Fruit fly (Drosophila melanogaster) whole organism, embryonic: Measurements from ENCODE around the gene CG6933.

ENCODE experiments used
- Aef1 ChIP-seq: fragments of 200-800 bp; sonication (Bioruptor generic); IDR thresholded peaks from 3 replicates; pipeline ENCODE4 v1.3.6; 2022; ENCODE audit warnings: missing biosample characterization, missing genetic modification characterization
- Antp ChIP-seq: fragments of 200-800 bp; sonication (Bioruptor generic); optimal IDR thresholded peaks from 3 replicates; lab custom pipeline; 2016; ENCODE audit warnings: missing biosample characterization, missing genetic modification characterization
- BEAF-32 ChIP-seq: fragments of 200-800 bp; sonication (Bioruptor generic); optimal IDR thresholded peaks from 3 replicates; lab custom pipeline; 2017; ENCODE audit warnings: missing biosample characterization, missing genetic modification characterization, mild to moderate bottlenecking, moderate library complexity, missing genetic modification reagents
- Bdp1 ChIP-seq: fragments of 200-800 bp; sonication (Bioruptor generic); optimal IDR thresholded peaks from 3 replicates; lab custom pipeline; 2016; ENCODE audit warnings: missing biosample characterization, missing genetic modification characterization
- CG10979 ChIP-seq: fragments of 200-800 bp; sonication (Bioruptor generic); optimal IDR thresholded peaks from 2 replicates; lab custom pipeline; 2018; ENCODE audit warnings: missing biosample characterization, mild to moderate bottlenecking, missing genetic modification characterization, moderate library complexity
- CG14014 ChIP-seq: fragments of 200-800 bp; sonication (Bioruptor generic); IDR thresholded peaks from 2 replicates; pipeline ENCODE4 v1.3.6; 2022; ENCODE audit warnings: missing biosample characterization, missing genetic modification characterization
- CG1602 ChIP-seq: fragments of 200-800 bp; sonication (Bioruptor generic); optimal IDR thresholded peaks from 3 replicates; lab custom pipeline; 2016; ENCODE audit warnings: missing biosample characterization, missing genetic modification characterization
- CG16813 ChIP-seq: fragments of 200-800 bp; sonication (Bioruptor generic); IDR thresholded peaks from 3 replicates; pipeline ENCODE4 v1.3.6; 2022; ENCODE audit warnings: missing biosample characterization, missing genetic modification characterization; ENCODE audit not compliant: partially characterized antibody
- CG17328 ChIP-seq: fragments of 200-800 bp; sonication (Bioruptor generic); IDR thresholded peaks from 2 replicates; pipeline ENCODE4 v1.3.6; 2022; ENCODE audit warnings: missing biosample characterization, missing genetic modification characterization
- CG2678 ChIP-seq: fragments of 200-800 bp; sonication (Bioruptor generic); optimal IDR thresholded peaks from 3 replicates; lab custom pipeline; 2019; ENCODE audit warnings: missing biosample characterization, mild to moderate bottlenecking, missing genetic modification characterization, moderate library complexity
- CG2875 ChIP-seq: fragments of 200-800 bp; sonication (Bioruptor generic); optimal IDR thresholded peaks from 2 replicates; lab custom pipeline; 2017; ENCODE audit warnings: missing biosample characterization, mild to moderate bottlenecking, missing genetic modification characterization, missing genetic modification reagents
- CG34422 ChIP-seq: fragments of 200-800 bp; sonication (Bioruptor generic); IDR thresholded peaks from 3 replicates; pipeline ENCODE4 v1.3.6; 2022; ENCODE audit warnings: missing biosample characterization, missing genetic modification characterization
- CG3995 ChIP-seq: fragments of 200-800 bp; sonication (Bioruptor generic); optimal IDR thresholded peaks from 3 replicates; lab custom pipeline; 2016; ENCODE audit warnings: missing biosample characterization, missing genetic modification characterization
- CG4617 ChIP-seq: fragments of 200-800 bp; sonication (Bioruptor generic); optimal IDR thresholded peaks from 3 replicates; lab custom pipeline; 2016; ENCODE audit warnings: missing biosample characterization, missing genetic modification characterization, borderline replicate concordance
- CG6654 ChIP-seq: fragments of 200-800 bp; sonication (Bioruptor generic); optimal IDR thresholded peaks from 2 replicates; lab custom pipeline; 2017; ENCODE audit warnings: missing biosample characterization, mild to moderate bottlenecking, missing genetic modification characterization
- CG6791 ChIP-seq: fragments of 200-800 bp; sonication (Bioruptor generic); IDR thresholded peaks from 3 replicates; pipeline ENCODE4 v1.3.6; 2022; ENCODE audit warnings: missing biosample characterization, missing genetic modification characterization; ENCODE audit not compliant: partially characterized antibody
- CG6813 ChIP-seq: fragments of 200-800 bp; sonication (Bioruptor generic); optimal IDR thresholded peaks from 2 replicates; lab custom pipeline; 2017; ENCODE audit warnings: missing biosample characterization, missing genetic modification characterization, mild to moderate bottlenecking, moderate library complexity, missing genetic modification reagents
- CG8290 ChIP-seq, 3 experiments: fragments of 200-800 bp; sonication (Bioruptor generic); optimal IDR thresholded peaks; 2 replicates each; lab custom pipeline; 2016 to 2019; ENCODE audit warnings: missing biosample characterization in 3 of 3, missing genetic modification characterization in 3 of 3, mild to moderate bottlenecking in 2 of 3, moderate library complexity in 1 of 3
- CG9817 ChIP-seq: fragments of 200-800 bp; sonication (Bioruptor generic); optimal IDR thresholded peaks from 2 replicates; lab custom pipeline; 2018; ENCODE audit warnings: missing biosample characterization, mild to moderate bottlenecking, missing genetic modification characterization, moderate library complexity
- E2f1 ChIP-seq: fragments of 200-800 bp; sonication (Bioruptor generic); IDR thresholded peaks from 2 replicates; pipeline ENCODE4 v1.3.6; 2022; ENCODE audit warnings: missing biosample characterization, missing genetic modification characterization
- Fer1 ChIP-seq: fragments of 200-800 bp; sonication (Bioruptor generic); optimal IDR thresholded peaks from 2 replicates; lab custom pipeline; 2017; ENCODE audit warnings: missing biosample characterization, mild to moderate bottlenecking, missing genetic modification characterization
- H2.0 ChIP-seq: fragments of 200-800 bp; sonication (Bioruptor generic); IDR thresholded peaks from 2 replicates; pipeline ENCODE4 v1.3.6; 2022; ENCODE audit warnings: missing biosample characterization, missing genetic modification characterization
- HLHmδ ChIP-seq: fragments of 200-800 bp; sonication (Bioruptor generic); optimal IDR thresholded peaks from 2 replicates; lab custom pipeline; 2018; ENCODE audit warnings: missing biosample characterization, mild to moderate bottlenecking, missing genetic modification characterization, moderate library complexity
- Hand ChIP-seq: fragments of 200-800 bp; sonication (Bioruptor generic); optimal IDR thresholded peaks from 2 replicates; lab custom pipeline; 2017; ENCODE audit warnings: mild to moderate bottlenecking, missing biosample characterization, missing genetic modification reagents, missing genetic modification characterization
- Hmx ChIP-seq: fragments of 200-800 bp; sonication (Bioruptor generic); optimal IDR thresholded peaks from 2 replicates; lab custom pipeline; 2016; ENCODE audit warnings: missing biosample characterization, missing genetic modification characterization
- Hr51 ChIP-seq, 2 experiments: fragments of 200-800 bp; sonication (Bioruptor generic); optimal IDR thresholded peaks; 2 replicates in 1 of 2; 3 replicates in 1 of 2; lab custom pipeline; 2016 to 2018; ENCODE audit warnings: missing biosample characterization in 2 of 2, missing genetic modification characterization in 2 of 2, mild to moderate bottlenecking in 1 of 2, moderate library complexity in 1 of 2
- Hr78 ChIP-seq, 2 experiments: fragments of 200-800 bp in 1 of 2; fragments of >200 bp in 1 of 2; sonication (Bioruptor generic) in 1 of 2; optimal IDR thresholded peaks; 2 replicates each; lab custom pipeline; 2017 to 2019; ENCODE audit warnings: missing biosample characterization in 2 of 2, missing genetic modification characterization in 2 of 2, mild to moderate bottlenecking in 1 of 2, moderate library complexity in 1 of 2
- MESR4 ChIP-seq: fragments of 200-800 bp; sonication (Bioruptor generic); optimal IDR thresholded peaks from 2 replicates; lab custom pipeline; 2018; ENCODE audit warnings: missing biosample characterization, mild to moderate bottlenecking, missing genetic modification characterization, moderate library complexity
- Neu2 ChIP-seq: fragments of 200-800 bp; sonication (Bioruptor generic); optimal IDR thresholded peaks from 3 replicates; lab custom pipeline; 2016; ENCODE audit warnings: missing biosample characterization, missing genetic modification characterization, borderline replicate concordance
- Side ChIP-seq: fragments of 200-800 bp; sonication (Bioruptor generic); optimal IDR thresholded peaks from 2 replicates; lab custom pipeline; 2016; ENCODE audit warnings: missing biosample characterization, missing genetic modification characterization
- aop ChIP-seq: fragments of 200-800 bp; sonication (Bioruptor generic); IDR thresholded peaks from 2 replicates; pipeline ENCODE4 v1.3.6; 2022; ENCODE audit warnings: missing biosample characterization, missing genetic modification characterization
- ara ChIP-seq: fragments of 200-800 bp; sonication (Bioruptor generic); IDR thresholded peaks from 2 replicates; pipeline ENCODE4 v1.3.6; 2022; ENCODE audit warnings: missing biosample characterization, missing genetic modification characterization
- ase ChIP-seq: fragments of 200-800 bp; sonication (Bioruptor generic); IDR thresholded peaks from 3 replicates; pipeline ENCODE4 v1.3.6; 2022; ENCODE audit warnings: missing biosample characterization, missing genetic modification characterization
- bcd ChIP-seq: fragments of 200-800 bp; sonication (Bioruptor generic); optimal IDR thresholded peaks from 2 replicates; lab custom pipeline; 2017; ENCODE audit warnings: missing biosample characterization, mild to moderate bottlenecking, missing genetic modification characterization
- caup ChIP-seq: fragments of 200-800 bp; sonication (Bioruptor generic); optimal IDR thresholded peaks from 3 replicates; lab custom pipeline; 2017; ENCODE audit warnings: missing biosample characterization, mild to moderate bottlenecking, missing genetic modification characterization, moderate library complexity; ENCODE audit not compliant: severe bottlenecking
- chm ChIP-seq: fragments of 200-800 bp; sonication (Bioruptor generic); IDR thresholded peaks from 2 replicates; pipeline ENCODE4 v1.3.6; 2022; ENCODE audit warnings: missing biosample characterization, missing genetic modification characterization
- ci ChIP-seq: fragments of 200-800 bp; sonication (Bioruptor generic); IDR thresholded peaks from 3 replicates; pipeline ENCODE4 v1.3.6; 2022; ENCODE audit warnings: missing biosample characterization, missing genetic modification characterization
- danr ChIP-seq: fragments of 200-800 bp; sonication (Bioruptor generic); IDR thresholded peaks from 2 replicates; pipeline ENCODE4 v1.3.6; 2022; ENCODE audit warnings: missing biosample characterization, missing genetic modification characterization
- dpn ChIP-seq, 2 experiments: fragments of 200-800 bp; sonication (Bioruptor generic); optimal IDR thresholded peaks; 3 replicates each; lab custom pipeline; 2016; ENCODE audit warnings: missing biosample characterization in 2 of 2, missing genetic modification characterization in 2 of 2
- ind ChIP-seq: fragments of 200-800 bp; sonication (Bioruptor generic); optimal IDR thresholded peaks from 3 replicates; lab custom pipeline; 2016; ENCODE audit warnings: missing biosample characterization, missing genetic modification characterization
- insv ChIP-seq, 2 experiments: fragments of 200-800 bp; sonication (Bioruptor generic); optimal IDR thresholded peaks; 3 replicates each; lab custom pipeline; 2016 to 2018; ENCODE audit warnings: missing biosample characterization in 2 of 2, missing genetic modification characterization in 2 of 2
- p53 ChIP-seq: fragments of 200-800 bp; sonication (Bioruptor generic); optimal IDR thresholded peaks from 2 replicates; lab custom pipeline; 2016; ENCODE audit warnings: missing biosample characterization, missing genetic modification characterization
- salm ChIP-seq: fragments of 200-800 bp; sonication (Bioruptor generic); optimal IDR thresholded peaks from 2 replicates; lab custom pipeline; 2018; ENCODE audit warnings: missing biosample characterization, mild to moderate bottlenecking, missing genetic modification characterization
- shn ChIP-seq: fragments of 200-800 bp; sonication (Bioruptor generic); optimal IDR thresholded peaks from 3 replicates; lab custom pipeline; 2016; ENCODE audit warnings: missing biosample characterization, missing genetic modification characterization
- slou ChIP-seq: fragments of 200-800 bp; sonication (Bioruptor generic); optimal IDR thresholded peaks from 3 replicates; lab custom pipeline; 2016; ENCODE audit warnings: missing biosample characterization, missing genetic modification characterization
- sob ChIP-seq: fragments of 200-800 bp; sonication (Bioruptor generic); IDR thresholded peaks from 2 replicates; pipeline ENCODE4 v1.3.6; 2022; ENCODE audit warnings: missing biosample characterization, missing genetic modification characterization
- stc ChIP-seq: fragments of 200-800 bp; sonication (Bioruptor generic); IDR thresholded peaks from 2 replicates; pipeline ENCODE4 v1.3.6; 2022; ENCODE audit warnings: missing biosample characterization, missing genetic modification characterization
- sug ChIP-seq: fragments of 200-800 bp; optimal IDR thresholded peaks from 2 replicates; lab custom pipeline; 2019; ENCODE audit warnings: missing biosample characterization, mild to moderate bottlenecking, missing genetic modification characterization, moderate library complexity
- usp ChIP-seq: fragments of >200 bp; optimal IDR thresholded peaks from 2 replicates; lab custom pipeline; 2017; ENCODE audit warnings: missing biosample characterization, missing genetic modification characterization

Gene CG6933

DNA sequence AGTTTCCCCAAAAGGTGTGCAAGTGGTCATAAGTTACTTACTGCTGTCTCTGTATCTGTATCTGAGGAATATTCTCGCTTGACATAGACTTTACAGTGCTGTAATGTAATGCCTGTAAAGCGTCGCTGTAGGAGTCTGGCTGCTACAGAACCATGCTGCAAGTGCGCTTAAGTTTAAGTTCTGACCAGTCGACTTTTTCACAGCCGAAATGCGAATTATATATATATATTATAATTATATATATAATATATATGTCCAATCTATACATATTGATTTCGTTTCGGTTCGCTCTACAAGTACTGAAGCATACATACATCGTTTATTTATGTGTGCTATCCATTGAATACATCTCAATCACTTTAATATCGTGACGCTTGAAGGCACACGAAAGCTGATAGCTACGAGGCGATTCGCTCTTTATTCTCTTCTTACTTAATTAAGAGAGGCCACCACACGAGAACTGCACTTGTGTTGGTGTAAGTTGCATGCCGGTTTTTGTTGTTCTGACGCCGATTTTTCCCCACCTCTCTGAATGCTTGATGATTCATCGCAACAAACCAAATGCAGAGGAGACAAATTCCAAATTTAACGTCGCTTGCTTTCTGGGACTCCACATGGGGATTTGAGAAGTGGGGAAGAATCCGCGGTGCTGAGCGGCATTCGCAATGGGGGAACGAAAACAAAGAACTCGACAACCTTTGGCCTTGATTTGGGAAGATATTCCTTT, 33.8 kb downstream of the CG6933 start (continued):
- peak in 1 of 2 experiments; percentile 36 for TF ChIP-seq Hr78 (GFP tag; optimal IDR thresholded peaks at IDR 0.05; lab: Kevin White, UChicago)
- no peak for TF ChIP-seq ara
- TF ChIP-seq sob (GFP tag; lab: Robert Waterston, UW): no peak
- 0 out of 3 replicates have a peak, but pooled peaks have one; percentile 17 for TF ChIP-seq CG16813
- no peak for TF ChIP-seq caup
- TF ChIP-seq HLHmδ (GFP tag; lab: Kevin White, UChicago): no peak
- no peak for TF ChIP-seq CG34422 (GFP tag; lab: Robert Waterston, UW)
- TF ChIP-seq usp: no peak
- TF ChIP-seq ind (GFP tag; lab: Kevin White, UChicago): no peak
- TF ChIP-seq chm: peak; percentile 78; the same call in 1 of the 2 replicates
- no peak for TF ChIP-seq aop (GFP tag; lab: Robert Waterston, UW)
- TF ChIP-seq sug (tag; lab: Kevin White, UChicago): peak; percentile 56
- TF ChIP-seq Hmx (GFP tag; lab: Kevin White, UChicago): no peak
- TF ChIP-seq CG2875 (GFP tag; lab: Kevin White, UChicago): no peak
- TF ChIP-seq CG14014 (GFP tag; lab: Robert Waterston, UW): no peak
- TF ChIP-seq salm (tag; lab: Kevin White, UChicago): no peak
- no peak for TF ChIP-seq dpn (GFP tag; optimal IDR thresholded peaks at IDR 0.05; lab: Kevin White, UChicago)
- no peak for TF ChIP-seq CG10979 (tag; lab: Kevin White, UChicago)
- TF ChIP-seq ase (GFP tag; lab: Robert Waterston, UW): no peak
- no peak for TF ChIP-seq CG6813 (GFP tag; lab: Kevin White, UChicago)
- 0 out of 2 replicates have a peak, but pooled peaks have one; percentile 18 for TF ChIP-seq CG17328
- TF ChIP-seq E2f1 (GFP tag; lab: Robert Waterston, UW): no peak
- TF ChIP-seq shn (GFP tag; lab: Kevin White, UChicago): no peak
- TF ChIP-seq bcd (GFP tag; lab: Kevin White, UChicago): no peak
- no peak for TF ChIP-seq CG6791
- no peak for TF ChIP-seq p53
- TF ChIP-seq CG8290 (GFP tag; optimal IDR thresholded peaks at IDR 0.05; lab: Kevin White, UChicago): no peak
- no peak for TF ChIP-seq CG8290 (tag; optimal IDR thresholded peaks at IDR 0.05; lab: Kevin White, UChicago)
- no peak for TF ChIP-seq CG4617
- no peak for TF ChIP-seq CG9817 (tag; lab: Kevin White, UChicago)
- TF ChIP-seq MESR4: no peak
- TF ChIP-seq CG3995 (GFP tag; lab: Kevin White, UChicago): peak; percentile 11
- no peak for TF ChIP-seq Side (GFP tag; lab: Kevin White, UChicago)
- TF ChIP-seq Aef1 (GFP tag; lab: Robert Waterston, UW): no peak
- TF ChIP-seq Hr51 (GFP tag; optimal IDR thresholded peaks at IDR 0.05; lab: Kevin White, UChicago): peak in 1 of 2 experiments; percentile 32
- TF ChIP-seq BEAF-32 (GFP tag; lab: Kevin White, UChicago): peak; percentile 16
- TF ChIP-seq ci: peak; percentile 73
- no peak for TF ChIP-seq CG6654
- no peak for TF ChIP-seq insv (GFP tag; optimal IDR thresholded peaks at IDR 0.05; lab: Kevin White, UChicago)
- 0 out of 2 replicates have a peak, but pooled peaks have one; percentile 28 for TF ChIP-seq stc (GFP tag; lab: Robert Waterston, UW)
- TF ChIP-seq CG2678 (tag; lab: Kevin White, UChicago): no peak
- no peak for TF ChIP-seq Bdp1 (GFP tag; lab: Kevin White, UChicago)
- TF ChIP-seq Hand (GFP tag; lab: Kevin White, UChicago): no peak
- TF ChIP-seq H2.0 (GFP tag; lab: Robert Waterston, UW): no peak
- TF ChIP-seq danr (GFP tag; lab: Robert Waterston, UW): no peak
- no peak for TF ChIP-seq Fer1 (GFP tag; lab: Kevin White, UChicago)
- TF ChIP-seq Antp (GFP tag; lab: Kevin White, UChicago): no peak
- TF ChIP-seq CG1602 (GFP tag; lab: Kevin White, UChicago): no peak
- TF ChIP-seq Neu2: no peak
- no peak for TF ChIP-seq slou
